Worm (Caenorhabditis elegans): Measurements from ENCODE around the gene Y48E1B.3.
A peak's percentile ranks its signal among the peaks of the same experiment; 100 is the strongest.

The Y48E1B.3 gene

DNA sequence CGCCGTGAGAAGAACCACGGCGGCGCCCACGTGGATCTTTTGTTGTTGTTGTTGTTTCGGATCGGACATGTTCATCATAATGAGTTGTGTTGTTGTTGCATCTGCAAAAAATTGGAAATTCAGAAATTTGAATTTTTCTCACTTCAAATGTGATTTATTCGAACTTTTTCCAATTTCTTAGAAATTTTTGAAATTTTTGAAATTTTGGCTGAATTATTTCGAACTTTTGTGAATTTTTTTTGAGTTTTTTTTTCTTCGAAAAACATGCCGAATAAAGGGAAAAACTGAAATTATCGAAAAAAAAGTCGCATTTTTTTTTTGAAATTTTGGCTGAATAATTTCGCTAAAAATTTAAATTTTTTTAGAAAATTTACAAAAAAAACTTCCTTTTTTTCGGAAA is 36.7 kb downstream of the Y48E1B.3 start, which contains the start of gene snx-14:
TSS of gene snx-14 (minus strand) at position 101 of the 400 bp plus-strand sequence.
- TF ChIP-seq elt-3 (tag; optimal IDR thresholded peaks at IDR 0.05) (no peak), nhr-20 (tag; optimal IDR thresholded peaks at IDR 0.05) (no peak), zag-1 (tag; optimal IDR thresholded peaks at IDR 0.05) (no peak), sox-4 (tag; optimal IDR thresholded peaks at IDR 0.05) (no peak), pqm-1 (tag; optimal IDR thresholded peaks at IDR 0.05) (no peak), ceh-90 (tag; optimal IDR thresholded peaks at IDR 0.05) (no peak), C04F5.9 (tag; optimal IDR thresholded peaks at IDR 0.05) (no peak), snu-23 (GFP tag; optimal IDR thresholded peaks at IDR 0.05) (no peak), unc-30 (tag; optimal IDR thresholded peaks at IDR 0.05) (no peak), efl-1 (optimal IDR thresholded peaks at IDR 0.05) (no peak), efl-1 (GFP tag; optimal IDR thresholded peaks at IDR 0.05 in 1 of 2) (no peak), fos-1 (tag; optimal IDR thresholded peaks at IDR 0.05) (no peak), lin-15B (tag; optimal IDR thresholded peaks at IDR 0.05) (no peak), irx-1 (tag; optimal IDR thresholded peaks at IDR 0.05) (no peak), ets-5 (GFP tag; IDR thresholded peaks at IDR 0.05) (no peak), grh-1 (GFP tag; IDR thresholded peaks at IDR 0.05) (no peak), nhr-90 (tag; optimal IDR thresholded peaks at IDR 0.05; ENCODE audit: poor library complexity) (no peak), sptf-1 (tag; optimal IDR thresholded peaks at IDR 0.05) (no peak), xbp-1 (tag; optimal IDR thresholded peaks at IDR 0.05) (no peak), elt-2 (tag; optimal IDR thresholded peaks at IDR 0.05) (no peak)

DNA sequence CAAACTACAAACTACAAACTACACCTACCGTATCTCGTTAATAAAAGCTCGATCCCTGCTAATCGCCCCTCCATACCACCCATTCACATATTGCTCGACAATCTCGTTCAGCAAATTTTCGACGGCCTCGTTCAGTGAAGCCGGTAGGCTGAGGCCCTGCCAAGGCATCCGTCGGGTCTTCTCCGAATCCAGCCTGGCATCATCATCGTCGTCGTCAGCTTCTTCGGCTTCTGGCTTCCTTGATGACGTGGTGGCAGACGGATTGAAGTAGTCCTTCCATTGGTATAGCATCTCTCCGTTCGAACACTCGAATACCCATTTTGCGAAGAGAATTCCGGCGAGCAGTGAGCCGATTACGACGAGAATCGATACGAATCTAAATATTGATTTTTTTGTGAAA is 37.1 kb downstream of the Y48E1B.3 start:
- TF ChIP-seq nhr-20 (tag; optimal IDR thresholded peaks at IDR 0.05) (no peak), nhr-71 (tag; optimal IDR thresholded peaks at IDR 0.05) (no peak)

DNA sequence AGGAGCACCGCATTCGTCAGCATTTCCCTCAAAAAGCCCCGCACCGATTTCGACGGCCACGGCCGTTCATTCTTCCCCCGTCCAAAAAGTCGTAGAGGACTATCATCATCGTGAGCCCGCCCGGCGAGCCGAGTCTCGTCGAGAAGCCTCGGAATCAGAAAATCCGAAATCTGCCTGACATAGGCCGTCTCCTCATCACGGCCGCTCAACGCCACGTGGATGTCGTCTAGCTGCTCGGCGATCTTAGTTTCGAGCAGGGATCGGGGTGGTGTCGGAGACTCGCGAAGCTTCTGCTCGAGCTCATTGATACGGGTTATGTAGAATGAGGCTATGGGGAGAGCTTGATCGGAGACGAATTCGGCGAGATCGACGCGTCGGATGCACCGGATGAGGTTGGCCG is 38.6 kb downstream of the Y48E1B.3 start:
- TF ChIP-seq lin-14 (GFP tag; optimal IDR thresholded peaks at IDR 0.05) (no peak), ama-1 (optimal IDR thresholded peaks at IDR 0.05) (no peak), nhr-237 (tag; optimal IDR thresholded peaks at IDR 0.05) (no peak), lsy-2 (tag; optimal IDR thresholded peaks at IDR 0.05) (no peak), efl-1 (optimal IDR thresholded peaks at IDR 0.05) (no peak), efl-1 (GFP tag; optimal IDR thresholded peaks at IDR 0.05 in 1 of 2) (no peak), hpl-2 (GFP tag; optimal IDR thresholded peaks at IDR 0.05) (no peak), unc-86 (tag; optimal IDR thresholded peaks at IDR 0.05) (no peak), hlh-4 (tag; optimal IDR thresholded peaks at IDR 0.05) (no peak), mab-9 (GFP tag; IDR thresholded peaks at IDR 0.05) (no peak), fkh-8 (tag; optimal IDR thresholded peaks at IDR 0.05) (no peak), nhr-11 (tag; optimal IDR thresholded peaks at IDR 0.05) (no peak), sup-37 (GFP tag; optimal IDR thresholded peaks at IDR 0.05) (no peak)

DNA sequence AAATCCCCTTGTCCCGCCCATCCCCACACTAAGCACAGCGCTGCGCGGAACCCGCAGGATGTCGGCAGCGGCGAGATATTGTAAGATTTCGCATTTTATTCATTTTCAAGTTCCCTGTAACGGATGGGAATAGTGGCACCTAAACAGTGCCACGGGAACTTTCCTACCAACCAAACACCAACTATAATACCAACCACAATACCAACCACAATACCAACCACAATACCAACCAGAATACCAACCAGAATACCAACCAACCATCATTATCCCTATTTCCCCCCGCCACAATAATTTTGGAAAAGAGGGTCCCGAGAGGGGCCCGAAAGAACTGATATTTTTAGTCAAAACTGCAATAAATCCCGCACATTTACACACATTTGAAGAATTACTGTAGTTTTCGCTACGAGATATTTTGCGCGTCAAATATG is 45.8 kb downstream of the Y48E1B.3 start:
- TF ChIP-seq sptf-1 (tag; optimal IDR thresholded peaks at IDR 0.05) (no peak), mab-9 (GFP tag; IDR thresholded peaks at IDR 0.05) (no peak), lin-14 (GFP tag; optimal IDR thresholded peaks at IDR 0.05) (no peak), snpc-4 (tag; optimal IDR thresholded peaks at IDR 0.05) (peak; percentile 92), C34B4.2 (tag; optimal IDR thresholded peaks at IDR 0.05) (no peak), nhr-85 (tag) (peak; percentile 68), zip-4 (GFP tag; optimal IDR thresholded peaks at IDR 0.05) (no peak), efl-1 (optimal IDR thresholded peaks at IDR 0.05) (no peak), efl-1 (GFP tag; optimal IDR thresholded peaks at IDR 0.05 in 1 of 2) (peak in 1 of 2 experiments; percentile 47), ceh-63 (GFP tag; optimal IDR thresholded peaks at IDR 0.05) (no peak), grh-1 (GFP tag; IDR thresholded peaks at IDR 0.05) (no peak)

DNA sequence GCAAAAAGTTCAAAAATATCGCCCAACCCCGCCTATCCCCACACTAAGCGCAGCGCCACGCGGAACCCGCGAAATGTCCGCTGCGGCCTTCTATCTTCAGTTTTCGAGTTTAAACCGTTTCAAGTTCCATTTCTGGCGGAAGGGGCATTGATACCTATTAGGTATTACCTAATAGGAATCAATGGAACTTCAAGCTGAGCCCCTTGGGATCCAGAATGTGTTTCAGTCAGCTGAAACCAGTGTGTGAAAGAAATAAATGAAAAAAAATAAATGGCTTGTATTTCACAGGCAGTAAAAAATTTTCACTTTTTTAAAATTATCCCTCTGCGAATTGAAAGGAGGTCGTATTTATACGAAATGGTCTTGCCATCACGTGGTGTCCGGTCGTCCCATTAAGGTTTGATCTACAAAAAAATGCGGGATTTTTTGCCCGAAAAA is 46.6 kb downstream of the Y48E1B.3 start:
- no peak for TF ChIP-seq efl-3 (GFP tag; optimal IDR thresholded peaks at IDR 0.05)
- peak; percentile 26 for TF ChIP-seq nhr-71 (tag; optimal IDR thresholded peaks at IDR 0.05)
- no peak for TF ChIP-seq lin-14 (GFP tag; optimal IDR thresholded peaks at IDR 0.05)
- peak; percentile 93 for TF ChIP-seq snpc-4 (tag; optimal IDR thresholded peaks at IDR 0.05)
- TF ChIP-seq lir-3 (tag; optimal IDR thresholded peaks at IDR 0.05; ENCODE audit: poor library complexity): no peak
- TF ChIP-seq nhr-19 (GFP tag; conservative IDR thresholded peaks at IDR 0.05): peak; percentile 22
- no peak for TF ChIP-seq efl-1 (optimal IDR thresholded peaks at IDR 0.05)
- peak in 1 of 2 experiments; percentile 52 for TF ChIP-seq efl-1 (GFP tag; optimal IDR thresholded peaks at IDR 0.05 in 1 of 2)
- TF ChIP-seq C34B4.2 (tag; optimal IDR thresholded peaks at IDR 0.05): no peak
- TF ChIP-seq mef-2 (tag; optimal IDR thresholded peaks at IDR 0.05): no peak
- TF ChIP-seq nhr-90 (tag; optimal IDR thresholded peaks at IDR 0.05; ENCODE audit: poor library complexity): no peak

Data from whole organism, L1 larva.